Worm (Caenorhabditis elegans): ENCODE measurements around the gene nas-24.

nas-24 gene

ce11 chrV:13789362-13789761 is 20.2 kb downstream of the nas-24 start (continued):
- TF ChIP-seq nhr-10 (tag; optimal IDR thresholded peaks at IDR 0.05): peak; percentile 18
- peak; percentile 86 for TF ChIP-seq hlh-30 (tag; optimal IDR thresholded peaks at IDR 0.05; ENCODE audit: insufficient read depth)
- TF ChIP-seq D1046.2 (GFP tag; IDR thresholded peaks at IDR 0.05): no peak
- TF ChIP-seq jun-1 (tag; optimal IDR thresholded peaks at IDR 0.05): no peak
- no peak for TF ChIP-seq ztf-7 (tag; optimal IDR thresholded peaks at IDR 0.05)
- TF ChIP-seq T26A8.4 (GFP tag; IDR thresholded peaks at IDR 0.05): peak; percentile 52
- TF ChIP-seq Y48G9A.11 (GFP tag; IDR thresholded peaks at IDR 0.05): no peak
- no peak; the same call in 1 of the 2 replicates for TF ChIP-seq arid-1 (GFP tag; conservative IDR thresholded peaks at IDR 0.05)
- TF ChIP-seq zag-1 (tag; optimal IDR thresholded peaks at IDR 0.05): no peak

- peak; percentile 72 for TF ChIP-seq aha-1 (tag)
- TF ChIP-seq lin-15B (tag; optimal IDR thresholded peaks at IDR 0.05): no peak
- 0 out of 2 replicates have a peak, but pooled peaks have one; percentile 21 for TF ChIP-seq zfp-3 (GFP tag; conservative IDR thresholded peaks at IDR 0.05)
- TF ChIP-seq ctbp-1 (GFP tag; IDR thresholded peaks at IDR 0.05): no peak
- TF ChIP-seq nhr-76 (tag; optimal IDR thresholded peaks at IDR 0.05): no peak
- TF ChIP-seq ama-1 (optimal IDR thresholded peaks at IDR 0.05): no peak
- TF ChIP-seq mes-2 (tag; optimal IDR thresholded peaks at IDR 0.05; ENCODE audit: poor library complexity, severe bottlenecking): no peak
- no peak for TF ChIP-seq pqm-1 (tag; optimal IDR thresholded peaks at IDR 0.05)
- TF ChIP-seq Y75B8A.6 (GFP tag; IDR thresholded peaks at IDR 0.05): no peak
- TF ChIP-seq lin-29 (GFP tag; IDR thresholded peaks at IDR 0.05): no peak
- TF ChIP-seq dve-1 (tag; optimal IDR thresholded peaks at IDR 0.05; ENCODE audit: insufficient read depth): no peak
- TF ChIP-seq unc-62 (GFP tag; optimal IDR thresholded peaks at IDR 0.05 in 1 of 2): no peak
- no peak for TF ChIP-seq unc-62 (tag; optimal IDR thresholded peaks at IDR 0.05)
- TF ChIP-seq F10B5.3 (tag; optimal IDR thresholded peaks at IDR 0.05): no peak
Observed at ce11 chrV:13790117-13790516, 20.9 kb downstream of the nas-24 start.

- TF ChIP-seq madf-9 (GFP tag; conservative IDR thresholded peaks at IDR 0.05): no peak
- TF ChIP-seq nhr-28 (tag; optimal IDR thresholded peaks at IDR 0.05): peak; percentile 65
- TF ChIP-seq nhr-10 (tag; optimal IDR thresholded peaks at IDR 0.05): no peak
- TF ChIP-seq egl-27 (tag; optimal IDR thresholded peaks at IDR 0.05): no peak
- no peak for TF ChIP-seq gei-8 (GFP tag; optimal IDR thresholded peaks at IDR 0.05)
- TF ChIP-seq lim-7 (GFP tag; IDR thresholded peaks at IDR 0.05): no peak
- no peak for TF ChIP-seq F37D6.2 (tag; optimal IDR thresholded peaks at IDR 0.05)
- TF ChIP-seq dmd-9 (GFP tag; IDR thresholded peaks at IDR 0.05): no peak
- TF ChIP-seq dmd-8 (GFP tag; IDR thresholded peaks at IDR 0.05): no peak
- no peak for TF ChIP-seq aly-2 (tag; optimal IDR thresholded peaks at IDR 0.05)
- no peak for TF ChIP-seq zip-11 (GFP tag; IDR thresholded peaks at IDR 0.05)
- TF ChIP-seq mep-1 (tag; optimal IDR thresholded peaks at IDR 0.05): peak; percentile 41
- TF ChIP-seq Y5F2A.4 (GFP tag; optimal IDR thresholded peaks at IDR 0.05): no peak
- no peak for TF ChIP-seq ztf-11 (tag; optimal IDR thresholded peaks at IDR 0.05)
- TF ChIP-seq attf-4 (tag; optimal IDR thresholded peaks at IDR 0.05): no peak
- TF ChIP-seq nhr-42 (GFP tag; IDR thresholded peaks at IDR 0.05): no peak
- TF ChIP-seq ceh-82 (tag; optimal IDR thresholded peaks at IDR 0.05): no peak
- TF ChIP-seq mdl-1 (tag; optimal IDR thresholded peaks at IDR 0.05): peak in 1 of 2 experiments; percentile 26
- TF ChIP-seq spr-3 (GFP tag; optimal IDR thresholded peaks at IDR 0.05): no peak
- TF ChIP-seq mxl-3 (GFP tag; optimal IDR thresholded peaks at IDR 0.05): no peak
- TF ChIP-seq nhr-237 (tag; optimal IDR thresholded peaks at IDR 0.05): no peak
- TF ChIP-seq lin-39 (tag; optimal IDR thresholded peaks at IDR 0.05): no peak
- TF ChIP-seq sdz-12 (GFP tag; optimal IDR thresholded peaks at IDR 0.05): no peak
- no peak for TF ChIP-seq arid-1 (GFP tag; conservative IDR thresholded peaks at IDR 0.05)
- peak; percentile 72 for TF ChIP-seq hlh-30 (tag; optimal IDR thresholded peaks at IDR 0.05; ENCODE audit: insufficient read depth)
- no peak for TF ChIP-seq T26A8.4 (GFP tag; IDR thresholded peaks at IDR 0.05)
- no peak for TF ChIP-seq nhr-102 (tag; optimal IDR thresholded peaks at IDR 0.05)
- no peak for TF ChIP-seq dpl-1 (GFP tag; optimal IDR thresholded peaks at IDR 0.05)
- no peak for TF ChIP-seq zag-1 (tag; optimal IDR thresholded peaks at IDR 0.05)
- TF ChIP-seq F49E8.2 (tag; optimal IDR thresholded peaks at IDR 0.05; ENCODE audit: borderline replicate concordance): no peak
- TF ChIP-seq lsy-2 (tag; optimal IDR thresholded peaks at IDR 0.05): peak in 1 of 2 experiments; percentile 19
- no peak for TF ChIP-seq ceh-44 (GFP tag; IDR thresholded peaks at IDR 0.05)
Observed at ce11 chrV:13790557-13790956, 21.4 kb downstream of the nas-24 start.

Measured in whole organism, L4 larva.